Worm (Caenorhabditis elegans) whole organism, L1 larva: ENCODE measurements around the gene F21A3.11.

Experiments used
- ceh-82 ChIP-seq, 3 experiments: fragments of 150-350 bp in 1 of 3; sonication (generic microtip) in 2 of 3; optimal IDR thresholded peaks; 2 replicates each; lab custom pipeline; 2014 to 2017; ENCODE audit warnings: missing biosample characterization in 3 of 3, missing genetic modification characterization in 3 of 3
- elt-3 ChIP-seq, 6 experiments: fragments of 150-350 bp in 1 of 6; sonication (generic microtip); optimal IDR thresholded peaks; 2 replicates each; lab custom pipeline; 2017 to 2018; ENCODE audit warnings: missing biosample characterization in 6 of 6, missing genetic modification characterization in 6 of 6, inconsistent platforms in 1 of 6
- fkh-8 ChIP-seq: sonication (generic microtip); optimal IDR thresholded peaks from 2 replicates; lab custom pipeline; 2016; ENCODE audit warnings: mild to moderate bottlenecking, missing genetic modification characterization, missing compliant biosample characterization
- fos-1 ChIP-seq: fragments of 150-350 bp; optimal IDR thresholded peaks from 2 replicates; lab custom pipeline; 2014; ENCODE audit warnings: missing biosample characterization, missing genetic modification characterization
- mep-1 ChIP-seq: fragments of 150-350 bp; optimal IDR thresholded peaks from 2 replicates; lab custom pipeline; 2014; ENCODE audit warnings: missing biosample characterization, missing genetic modification characterization
- zag-1 ChIP-seq: fragments of 150-350 bp; optimal IDR thresholded peaks from 2 replicates; lab custom pipeline; 2014; ENCODE audit warnings: missing biosample characterization, missing genetic modification characterization
- ztf-11 ChIP-seq, 2 experiments: sonication (generic microtip); optimal IDR thresholded peaks; 2 replicates each; lab custom pipeline; 2016 to 2017; ENCODE audit warnings: missing genetic modification characterization in 2 of 2, missing biosample characterization in 1 of 2, missing compliant biosample characterization in 1 of 2

DNA sequence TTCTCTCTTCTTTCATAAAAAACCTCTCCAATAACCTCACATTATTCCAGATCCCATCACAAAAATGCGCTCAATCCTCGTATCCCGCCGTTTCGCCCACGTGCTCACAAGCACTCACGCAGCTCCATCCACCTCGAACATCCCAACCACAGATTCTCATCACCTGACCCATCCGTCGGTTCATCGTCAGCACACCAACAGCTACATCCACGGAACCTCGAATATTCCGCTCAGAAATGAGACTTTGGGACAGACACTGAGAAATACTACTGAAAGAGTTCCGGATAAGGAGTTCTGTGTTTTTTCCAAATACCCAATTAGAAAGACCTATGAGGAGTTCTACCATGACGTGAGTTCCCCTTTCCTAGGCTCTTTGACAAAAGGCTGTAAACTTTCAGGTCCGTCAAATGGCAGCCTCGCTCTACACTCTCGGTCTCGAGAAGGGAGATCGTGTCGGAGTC lies 34.4 kb upstream of the F21A3.11 start, which contains the start of gene acs-2:
- TF ChIP-seq mep-1 (tag; lab: Kevin White, UChicago) (no peak), ceh-82 (tag; optimal IDR thresholded peaks at IDR 0.05; lab: Kevin White, UChicago) (no peak), fos-1 (tag; lab: Kevin White, UChicago) (no peak), elt-3 (tag; optimal IDR thresholded peaks at IDR 0.05; lab: Kevin White, UChicago) (no peak), zag-1 (tag; lab: Kevin White, UChicago) (no peak), ztf-11 (tag; optimal IDR thresholded peaks at IDR 0.05; lab: Kevin White, UChicago) (no peak), fkh-8 (tag; lab: Kevin White, UChicago) (no peak)
